Fruit fly (Drosophila melanogaster): ENCODE results near the gene Pcyt2.

DNA sequence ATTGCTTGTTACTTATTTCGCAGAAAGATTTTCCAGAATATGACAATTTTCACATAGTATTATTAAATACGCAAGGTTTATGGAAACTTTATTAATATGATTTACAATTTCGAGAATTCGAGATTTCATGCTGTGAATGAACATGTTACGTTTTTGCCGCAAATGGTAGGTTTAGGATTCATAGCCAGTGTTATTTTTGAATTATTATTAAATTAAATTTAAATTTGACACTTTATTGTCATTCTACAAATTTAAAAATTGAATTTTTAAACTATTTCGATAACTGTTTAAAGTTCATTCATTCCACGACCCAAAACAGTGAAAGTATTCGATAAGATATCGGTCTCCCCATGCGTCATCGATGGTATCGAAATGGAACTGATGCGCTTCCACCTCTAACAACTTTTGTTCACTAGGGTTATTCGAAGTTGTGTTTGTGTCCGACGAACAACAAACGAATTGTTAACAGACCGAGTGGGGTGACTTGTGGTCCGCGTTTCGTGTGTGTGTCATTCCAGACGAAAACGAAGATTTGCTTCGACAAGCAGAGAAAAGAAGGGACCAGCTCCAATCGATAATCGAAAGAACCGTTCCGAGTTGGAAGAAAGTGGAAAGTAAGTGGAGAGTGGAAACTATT lies 7.5 kb upstream of the Pcyt2 start, which contains the start of the genes CG32313 and Pcyt1:
- TF ChIP-seq CTCF (optimal IDR thresholded peaks at IDR 0.05) (peak in 1 of 2 experiments; percentile 35), CG8478 (optimal IDR thresholded peaks at IDR 0.05) (no peak)
